Fruit fly (Drosophila melanogaster) whole organism, prepupa: ENCODE results near the gene CG13847.

ENCODE experiments used
- CG1621 ChIP-seq: fragments of 200-800 bp; sonication (Bioruptor generic); optimal IDR thresholded peaks from 3 replicates; lab custom pipeline; 2018; ENCODE audit warnings: missing biosample characterization, mild to moderate bottlenecking, missing genetic modification characterization
- CG6276 ChIP-seq: fragments of 200-800 bp; sonication (Bioruptor generic); optimal IDR thresholded peaks from 2 replicates; lab custom pipeline; 2017; ENCODE audit warnings: missing biosample characterization, mild to moderate bottlenecking, missing genetic modification characterization
- CG6854 ChIP-seq: fragments of 200-800 bp; sonication (Bioruptor generic); optimal IDR thresholded peaks from 2 replicates; lab custom pipeline; 2017; ENCODE audit warnings: missing biosample characterization, mild to moderate bottlenecking, missing genetic modification characterization
- CG8632 ChIP-seq: fragments of 200-800 bp; sonication (Bioruptor generic); optimal IDR thresholded peaks from 3 replicates; lab custom pipeline; 2016; ENCODE audit warnings: missing biosample characterization, missing genetic modification characterization
- Eip75B ChIP-seq: fragments of 200-800 bp; sonication (Bioruptor generic); optimal IDR thresholded peaks from 3 replicates; lab custom pipeline; 2016; ENCODE audit warnings: missing biosample characterization, missing genetic modification characterization
- Hr39 ChIP-seq: fragments of 200-800 bp; sonication (Bioruptor generic); optimal IDR thresholded peaks from 2 replicates; lab custom pipeline; 2016; ENCODE audit warnings: missing biosample characterization, missing genetic modification characterization
- OdsH ChIP-seq: fragments of 200-800 bp; sonication (Bioruptor generic); optimal IDR thresholded peaks from 3 replicates; lab custom pipeline; 2016; ENCODE audit warnings: missing biosample characterization, missing genetic modification characterization
- Sox14 ChIP-seq: fragments of 200-800 bp; sonication (Bioruptor generic); optimal IDR thresholded peaks from 3 replicates; lab custom pipeline; 2016; ENCODE audit warnings: missing biosample characterization, missing genetic modification characterization
- lz ChIP-seq: fragments of 200-800 bp; sonication (Bioruptor generic); optimal IDR thresholded peaks from 3 replicates; lab custom pipeline; 2016; ENCODE audit warnings: missing biosample characterization, missing genetic modification characterization

dm6 chr3R:22446493-22446892 lies 10.5 kb upstream of the CG13847 start, which contains the start of gene CG12499:
- no peak for TF ChIP-seq CG8632 (GFP tag; lab: Kevin White, UChicago)
- TF ChIP-seq Sox14 (GFP tag; lab: Kevin White, UChicago), result no peak
- TF ChIP-seq CG6276, result no peak
- no peak for TF ChIP-seq Hr39 (GFP tag; lab: Kevin White, UChicago)
- TF ChIP-seq OdsH, result no peak
- no peak for TF ChIP-seq CG1621 (tag; lab: Kevin White, UChicago)
- no peak for TF ChIP-seq CG6854 (GFP tag; lab: Kevin White, UChicago)
- TF ChIP-seq lz, result no peak
- no peak for TF ChIP-seq Eip75B (GFP tag; lab: Kevin White, UChicago)
